Worm (Caenorhabditis elegans) whole organism, L1 larva: ENCODE data around the gene sre-43.

ENCODE experiments used
- ceh-82 ChIP-seq, 3 experiments: fragments of 150-350 bp in 1 of 3; sonication (generic microtip) in 2 of 3; optimal IDR thresholded peaks; 2 replicates each; lab custom pipeline; 2014 to 2017; ENCODE audit warnings: missing biosample characterization in 3 of 3, missing genetic modification characterization in 3 of 3
- egl-27 ChIP-seq, 2 experiments: fragments of 150-350 bp in 1 of 2; sonication (generic microtip); optimal IDR thresholded peaks; 3 replicates each; lab custom pipeline; 2017 to 2018; ENCODE audit warnings: missing biosample characterization in 2 of 2, missing genetic modification characterization in 2 of 2, missing genetic modification reagents in 2 of 2
- elt-2 ChIP-seq: sonication (generic microtip); optimal IDR thresholded peaks from 2 replicates; lab custom pipeline; 2016; ENCODE audit warnings: missing genetic modification characterization, mild to moderate bottlenecking, inconsistent platforms, missing compliant biosample characterization, missing genetic modification reagents
- grh-1 ChIP-seq: fragments of 200-800 bp; sonication (Bioruptor generic); IDR thresholded peaks from 2 replicates; pipeline ENCODE4 v1.3.6; 2022; ENCODE audit warnings: missing genetic modification reagents, missing genetic modification characterization, missing compliant biosample characterization
- hlh-17 ChIP-seq: fragments of 200-800 bp; sonication (Bioruptor generic); optimal IDR thresholded peaks from 2 replicates; lab custom pipeline; 2018; ENCODE audit warnings: missing genetic modification characterization, mild to moderate bottlenecking, missing compliant biosample characterization, moderate library complexity, borderline replicate concordance
- lin-15B ChIP-seq: fragments of 150-350 bp; sonication (generic microtip); optimal IDR thresholded peaks from 3 replicates; lab custom pipeline; 2014; ENCODE audit warnings: missing biosample characterization, missing genetic modification characterization
- lin-39 ChIP-seq: fragments of 150-350 bp; optimal IDR thresholded peaks from 2 replicates; lab custom pipeline; 2014; ENCODE audit warnings: missing biosample characterization, missing genetic modification reagents, missing genetic modification characterization
- lir-3 ChIP-seq: sonication (generic microtip); optimal IDR thresholded peaks from 2 replicates; lab custom pipeline; 2016; ENCODE audit warnings: mild to moderate bottlenecking, missing genetic modification characterization, moderate library complexity, missing compliant biosample characterization; ENCODE audit not compliant: poor library complexity
- nhr-11 ChIP-seq: fragments of 150-350 bp; optimal IDR thresholded peaks from 2 replicates; lab custom pipeline; 2014; ENCODE audit warnings: missing biosample characterization, missing genetic modification characterization
- nhr-76 ChIP-seq: sonication (generic microtip); optimal IDR thresholded peaks from 2 replicates; lab custom pipeline; 2017; ENCODE audit warnings: missing biosample characterization, missing genetic modification characterization
- zag-1 ChIP-seq: fragments of 150-350 bp; optimal IDR thresholded peaks from 2 replicates; lab custom pipeline; 2014; ENCODE audit warnings: missing biosample characterization, missing genetic modification characterization

DNA sequence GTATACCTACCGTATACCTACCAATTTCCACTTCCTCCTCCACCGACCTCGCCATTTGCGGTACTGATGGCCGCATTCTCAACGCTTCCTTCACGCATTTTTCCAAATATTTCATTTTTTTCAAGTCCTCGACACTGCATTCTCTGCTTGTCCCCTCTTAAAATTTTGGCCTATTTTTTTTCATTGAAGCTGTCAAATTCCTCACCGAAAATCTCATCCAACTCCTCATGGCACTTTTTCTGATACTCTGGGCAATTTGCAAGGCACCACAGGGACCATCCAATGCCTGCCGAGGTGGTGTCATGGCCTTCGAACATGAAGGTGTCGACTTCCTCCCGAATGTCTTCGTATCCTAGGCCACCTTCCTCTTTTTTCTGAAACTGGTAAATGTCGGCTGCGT, 45.8 kb upstream of the sre-43 start:
- TF ChIP-seq zag-1 (tag; lab: Kevin White, UChicago), result no peak
- TF ChIP-seq lin-39 (tag; lab: Kevin White, UChicago), result no peak
- no peak for TF ChIP-seq ceh-82 (tag; optimal IDR thresholded peaks at IDR 0.05; lab: Kevin White, UChicago)
- TF ChIP-seq hlh-17 (GFP tag; lab: Kevin White, UChicago), result no peak
- no peak for TF ChIP-seq nhr-11 (tag; lab: Kevin White, UChicago)
- TF ChIP-seq lir-3 (tag; lab: Kevin White, UChicago), result no peak
- TF ChIP-seq elt-2 (tag; lab: Kevin White, UChicago), result no peak
- no peak for TF ChIP-seq nhr-76 (tag; lab: Kevin White, UChicago)
- TF ChIP-seq egl-27 (tag; optimal IDR thresholded peaks at IDR 0.05; lab: Kevin White, UChicago), result no peak
- no peak for TF ChIP-seq grh-1 (GFP tag; lab: Robert Waterston, UW)
- TF ChIP-seq lin-15B, result no peak
